Fruit fly (Drosophila melanogaster) whole organism, embryonic: ENCODE data around the gene ck.

Source experiments
- CG6813 ChIP-seq: fragments of 200-800 bp; sonication (Bioruptor generic); optimal IDR thresholded peaks from 2 replicates; lab custom pipeline; 2017; ENCODE audit warnings: missing biosample characterization, missing genetic modification characterization, mild to moderate bottlenecking, moderate library complexity, missing genetic modification reagents
- Six4 ChIP-seq: fragments of 200-800 bp; sonication (Bioruptor generic); optimal IDR thresholded peaks from 2 replicates; lab custom pipeline; 2016; ENCODE audit warnings: missing biosample characterization, missing genetic modification characterization
- hb ChIP-seq: fragments of 200-800 bp; sonication (Bioruptor generic); IDR thresholded peaks from 3 replicates; pipeline ENCODE4 v1.3.6; 2022; ENCODE audit warnings: missing biosample characterization, missing genetic modification characterization; ENCODE audit not compliant: partially characterized antibody
- oc ChIP-seq: fragments of 200-800 bp; sonication (Bioruptor generic); optimal IDR thresholded peaks from 2 replicates; lab custom pipeline; 2018; ENCODE audit warnings: missing biosample characterization, mild to moderate bottlenecking, missing genetic modification characterization, moderate library complexity
- schlank ChIP-seq: fragments of 200-800 bp; sonication (Bioruptor generic); optimal IDR thresholded peaks from 2 replicates; lab custom pipeline; 2018; ENCODE audit warnings: missing biosample characterization, mild to moderate bottlenecking, missing genetic modification characterization

dm6 chr2L:15026582-15026981 lies 31.1 kb downstream of the ck start, which contains the start of gene CG33310:
- TF ChIP-seq CG6813 (GFP tag; lab: Kevin White, UChicago) (no peak), Six4 (GFP tag; lab: Kevin White, UChicago) (no peak), schlank (no peak), oc (tag; lab: Kevin White, UChicago) (no peak), hb (GFP tag; lab: Robert Waterston, UW) (no peak)
